Worm (Caenorhabditis elegans) whole organism, L4 larva: Measurements from ENCODE around the gene syx-2.
A peak's percentile ranks its signal among the peaks of the same experiment; 100 is the strongest.

Source experiments
- D1046.2 ChIP-seq: fragments of 200-800 bp; sonication (Bioruptor generic); IDR thresholded peaks from 2 replicates; pipeline ENCODE4 v1.3.6; 2022; ENCODE audit warnings: missing genetic modification characterization, missing compliant biosample characterization
- F10B5.3 ChIP-seq: sonication (generic microtip); optimal IDR thresholded peaks from 2 replicates; lab custom pipeline; 2016; ENCODE audit warnings: mild to moderate bottlenecking, missing genetic modification characterization, missing compliant biosample characterization
- F26F4.8 ChIP-seq: fragments of 200-800 bp; sonication (Bioruptor generic); conservative IDR thresholded peaks from 2 replicates; pipeline ENCODE4 v1.3.6; 2022; ENCODE audit warnings: missing genetic modification characterization, missing compliant biosample characterization
- F37D6.2 ChIP-seq: sonication (generic microtip); optimal IDR thresholded peaks from 2 replicates; lab custom pipeline; 2016; ENCODE audit warnings: mild to moderate bottlenecking, missing genetic modification characterization, missing compliant biosample characterization
- ZK337.2 ChIP-seq: fragments of 200-800 bp; sonication (Bioruptor generic); IDR thresholded peaks from 2 replicates; pipeline ENCODE4 v1.3.6; 2022; ENCODE audit warnings: missing genetic modification reagents, missing genetic modification characterization, missing compliant biosample characterization
- aly-2 ChIP-seq: sonication (generic microtip); optimal IDR thresholded peaks from 2 replicates; lab custom pipeline; 2018; ENCODE audit warnings: missing biosample characterization, missing genetic modification characterization
- ama-1 ChIP-seq: fragments of 150-350 bp; optimal IDR thresholded peaks from 2 replicates; lab custom pipeline; 2014; ENCODE audit warnings: inconsistent platforms, mixed read lengths
- arid-1 ChIP-seq: fragments of 200-800 bp; sonication (Bioruptor generic); conservative IDR thresholded peaks from 2 replicates; pipeline ENCODE4 v1.3.6; 2022; ENCODE audit warnings: missing genetic modification reagents, missing genetic modification characterization, missing compliant biosample characterization
- attf-4 ChIP-seq: sonication (generic microtip); optimal IDR thresholded peaks from 3 replicates; lab custom pipeline; 2017; ENCODE audit warnings: missing biosample characterization, missing genetic modification characterization
- ceh-44 ChIP-seq: fragments of 200-800 bp; sonication (Bioruptor generic); IDR thresholded peaks from 2 replicates; pipeline ENCODE4 v1.3.6; 2022; ENCODE audit warnings: missing genetic modification reagents, missing genetic modification characterization, missing compliant biosample characterization
- ceh-62 ChIP-seq: sonication (generic microtip); optimal IDR thresholded peaks from 2 replicates; lab custom pipeline; 2017; ENCODE audit warnings: missing biosample characterization, missing genetic modification characterization
- cey-2 ChIP-seq: sonication (generic microtip); optimal IDR thresholded peaks from 3 replicates; lab custom pipeline; 2017; ENCODE audit warnings: missing genetic modification characterization, mild to moderate bottlenecking, missing compliant biosample characterization, antibody characterized with exemption, borderline replicate concordance; ENCODE audit not compliant: insufficient read depth
- ctbp-1 ChIP-seq: fragments of 200-800 bp; sonication (Bioruptor generic); IDR thresholded peaks from 2 replicates; pipeline ENCODE4 v1.3.6; 2022; ENCODE audit warnings: missing genetic modification reagents, missing genetic modification characterization, missing compliant biosample characterization
- daf-16 ChIP-seq, 3 experiments: sonication (generic microtip); optimal IDR thresholded peaks; 2 replicates each; lab custom pipeline; 2016 to 2017; ENCODE audit warnings: missing genetic modification characterization in 3 of 3, missing genetic modification reagents in 3 of 3, mild to moderate bottlenecking in 2 of 3, missing compliant biosample characterization in 2 of 3, missing biosample characterization in 1 of 3, moderate library complexity in 1 of 3
- dmd-6 ChIP-seq: fragments of 200-800 bp; sonication (Bioruptor generic); IDR thresholded peaks from 2 replicates; pipeline ENCODE4 v1.3.6; 2022; ENCODE audit warnings: missing genetic modification reagents, missing genetic modification characterization, missing compliant biosample characterization
- dpl-1 ChIP-seq: fragments of 150-350 bp; optimal IDR thresholded peaks from 2 replicates; lab custom pipeline; 2014; ENCODE audit warnings: missing biosample characterization, missing genetic modification reagents, missing genetic modification characterization
- duxl-1 ChIP-seq: sonication (generic microtip); optimal IDR thresholded peaks from 2 replicates; lab custom pipeline; 2016; ENCODE audit warnings: mild to moderate bottlenecking, missing genetic modification characterization, moderate library complexity, missing compliant biosample characterization; ENCODE audit not compliant: poor library complexity
- fos-1 ChIP-seq: fragments of 150-350 bp; optimal IDR thresholded peaks from 2 replicates; lab custom pipeline; 2014; ENCODE audit warnings: missing biosample characterization, missing genetic modification characterization
- gei-8 ChIP-seq: fragments of 200-800 bp; sonication (Bioruptor generic); optimal IDR thresholded peaks from 2 replicates; lab custom pipeline; 2018; ENCODE audit warnings: mild to moderate bottlenecking, missing genetic modification characterization, missing compliant biosample characterization
- hlh-30 ChIP-seq: sonication (generic microtip); optimal IDR thresholded peaks from 2 replicates; lab custom pipeline; 2017; ENCODE audit warnings: antibody characterized with exemption, mild to moderate bottlenecking, missing genetic modification characterization, missing compliant biosample characterization; ENCODE audit not compliant: insufficient read depth
- hmg-1.1 ChIP-seq: fragments of 200-800 bp; sonication (Bioruptor generic); IDR thresholded peaks from 2 replicates; pipeline ENCODE4 v1.3.6; 2022; ENCODE audit warnings: missing genetic modification reagents, missing genetic modification characterization, missing compliant biosample characterization
- lin-39 ChIP-seq: fragments of 150-350 bp; optimal IDR thresholded peaks from 2 replicates; lab custom pipeline; 2014; ENCODE audit warnings: missing biosample characterization, missing genetic modification reagents, missing genetic modification characterization
- madf-5 ChIP-seq, 2 experiments: fragments of 200-800 bp; sonication (Bioruptor generic); IDR thresholded peaks; 2 replicates each; pipeline ENCODE4 v1.3.6; 2022; ENCODE audit warnings: missing compliant biosample characterization in 2 of 2, missing genetic modification characterization in 2 of 2
- madf-9 ChIP-seq: fragments of 200-800 bp; sonication (Bioruptor generic); conservative IDR thresholded peaks from 2 replicates; pipeline ENCODE4 v1.3.6; 2022; ENCODE audit warnings: missing genetic modification reagents, missing genetic modification characterization, missing compliant biosample characterization
- mep-1 ChIP-seq: fragments of 150-350 bp; sonication (generic microtip); optimal IDR thresholded peaks from 3 replicates; lab custom pipeline; 2014; ENCODE audit warnings: missing biosample characterization, missing genetic modification characterization
- nhr-10 ChIP-seq: fragments of 150-350 bp; optimal IDR thresholded peaks from 2 replicates; lab custom pipeline; 2014; ENCODE audit warnings: missing biosample characterization, missing genetic modification characterization
- nhr-102 ChIP-seq: sonication (generic microtip); optimal IDR thresholded peaks from 2 replicates; lab custom pipeline; 2016; ENCODE audit warnings: mild to moderate bottlenecking, missing genetic modification characterization, moderate library complexity, missing compliant biosample characterization
- nhr-11 ChIP-seq: fragments of 150-350 bp; optimal IDR thresholded peaks from 2 replicates; lab custom pipeline; 2014; ENCODE audit warnings: missing biosample characterization, missing genetic modification characterization
- nhr-237 ChIP-seq: sonication (generic microtip); optimal IDR thresholded peaks from 2 replicates; lab custom pipeline; 2017; ENCODE audit warnings: missing biosample characterization, missing genetic modification characterization
- nhr-25 ChIP-seq: sonication (generic microtip); optimal IDR thresholded peaks from 2 replicates; lab custom pipeline; 2017; ENCODE audit warnings: missing genetic modification characterization, mild to moderate bottlenecking, missing compliant biosample characterization, antibody characterized with exemption, moderate library complexity, borderline replicate concordance; ENCODE audit not compliant: insufficient read depth
- nhr-41 ChIP-seq: fragments of 200-800 bp; sonication (Bioruptor generic); IDR thresholded peaks from 2 replicates; pipeline ENCODE4 v1.3.6; 2022; ENCODE audit warnings: missing genetic modification reagents, missing genetic modification characterization, missing compliant biosample characterization
- nhr-42 ChIP-seq: fragments of 200-800 bp; sonication (Bioruptor generic); IDR thresholded peaks from 2 replicates; pipeline ENCODE4 v1.3.6; 2022; ENCODE audit warnings: missing genetic modification characterization, missing compliant biosample characterization
- php-3 ChIP-seq: fragments of 200-800 bp; sonication (Bioruptor generic); IDR thresholded peaks from 2 replicates; pipeline ENCODE4 v1.3.6; 2022; ENCODE audit warnings: missing genetic modification reagents, missing genetic modification characterization, missing compliant biosample characterization
- snpc-1.2 ChIP-seq: fragments of 200-800 bp; sonication (Bioruptor generic); IDR thresholded peaks from 2 replicates; pipeline ENCODE4 v1.3.6; 2022; ENCODE audit warnings: missing genetic modification reagents, missing genetic modification characterization, missing compliant biosample characterization
- spr-1 ChIP-seq: sonication (generic microtip); optimal IDR thresholded peaks from 2 replicates; lab custom pipeline; 2016; ENCODE audit warnings: mild to moderate bottlenecking, missing genetic modification characterization, missing compliant biosample characterization
- tag-97 ChIP-seq: fragments of 200-800 bp; sonication (Bioruptor generic); IDR thresholded peaks from 2 replicates; pipeline ENCODE4 v1.3.6; 2022; ENCODE audit warnings: missing genetic modification characterization, missing compliant biosample characterization
- unc-62 ChIP-seq, 3 experiments: fragments of 150-350 bp in 1 of 3; sonication (generic microtip); optimal IDR thresholded peaks in 2 of 3; peaks in 1 of 3; 1 replicate in 1 of 3; 2 replicates in 2 of 3; lab custom pipeline; 2014 to 2017; ENCODE audit warnings: missing biosample characterization in 3 of 3, missing genetic modification characterization in 3 of 3, missing genetic modification reagents in 3 of 3, missing genotype in 1 of 3

The syx-2 gene

DNA sequence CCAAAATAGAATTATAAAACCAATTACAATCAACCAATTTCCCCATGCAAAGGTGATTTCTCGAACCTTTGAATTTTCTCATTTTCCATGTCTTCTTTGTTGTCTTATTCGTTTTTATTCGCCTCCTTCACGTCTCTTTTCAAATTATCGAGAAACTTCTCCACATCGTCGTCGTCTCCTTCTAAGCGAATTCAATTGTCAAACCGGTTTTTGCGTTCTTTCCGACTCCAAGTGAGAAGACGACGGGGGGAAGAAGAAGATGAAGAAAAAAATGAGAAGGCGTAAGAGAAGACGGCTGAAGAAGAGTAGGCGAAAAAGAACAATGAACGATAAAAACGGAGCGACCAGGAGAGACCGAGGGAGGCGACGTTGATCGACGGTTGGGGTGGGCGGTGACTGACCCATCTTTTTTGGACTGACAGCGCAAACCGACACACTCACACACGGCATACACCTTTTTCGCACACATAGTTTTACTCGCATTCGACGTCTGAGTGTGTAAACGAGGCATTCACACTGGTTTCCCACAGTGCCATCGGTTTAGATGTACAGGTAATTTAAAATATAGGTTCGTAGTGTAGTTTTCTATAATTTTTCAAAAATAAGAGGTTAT is 39.5 kb upstream of the syx-2 start (continued):
- TF ChIP-seq tag-97 (GFP tag; lab: Robert Waterston, UW) (no peak), spr-1 (no peak), nhr-11 (tag; lab: Kevin White, UChicago) (no peak), nhr-41 (GFP tag; lab: Robert Waterston, UW) (no peak), nhr-237 (tag; lab: Kevin White, UChicago) (no peak), gei-8 (GFP tag; lab: Kevin White, UChicago) (peak; percentile 10), hlh-30 (tag; lab: Kevin White, UChicago) (peak; percentile 35), ctbp-1 (GFP tag; lab: Robert Waterston, UW) (0 out of 2 replicates have a peak, but pooled peaks have one; percentile 44), hmg-1.1 (GFP tag; lab: Robert Waterston, UW) (0 out of 2 replicates have a peak, but pooled peaks have one; percentile 34), arid-1 (GFP tag; lab: Robert Waterston, UW) (no peak), F26F4.8 (GFP tag; lab: Robert Waterston, UW) (no peak), madf-9 (no peak), nhr-42 (GFP tag; lab: Robert Waterston, UW) (no peak), unc-62 (GFP tag; optimal IDR thresholded peaks at IDR 0.05 in 1 of 2; lab: Kevin White, UChicago) (peak in 1 of 2 experiments; percentile 95), unc-62 (tag; optimal IDR thresholded peaks at IDR 0.05; lab: Kevin White, UChicago) (no peak), ama-1 (lab: Kevin White, UChicago) (peak; percentile 9), lin-39 (tag; lab: Kevin White, UChicago) (no peak), madf-5 (GFP tag; IDR thresholded peaks at IDR 0.05; lab: Robert Waterston, UW) (no peak), cey-2 (tag; lab: Kevin White, UChicago) (no peak), snpc-1.2 (GFP tag; lab: Robert Waterston, UW) (no peak), duxl-1 (no peak), ZK337.2 (GFP tag; lab: Robert Waterston, UW) (no peak), dmd-6 (GFP tag; lab: Robert Waterston, UW) (peak; percentile 25; the same call in 1 of the 2 replicates), dpl-1 (peak; percentile 29), fos-1 (tag; lab: Kevin White, UChicago) (no peak), nhr-10 (peak; percentile 9), ceh-44 (GFP tag; lab: Robert Waterston, UW) (no peak), D1046.2 (GFP tag; lab: Robert Waterston, UW) (no peak), nhr-102 (tag; lab: Kevin White, UChicago) (peak; percentile 5), daf-16 (GFP tag; optimal IDR thresholded peaks at IDR 0.05; lab: Kevin White, UChicago) (no peak), daf-16 (tag; optimal IDR thresholded peaks at IDR 0.05; lab: Kevin White, UChicago) (no peak), aly-2 (tag; lab: Kevin White, UChicago) (no peak), ceh-62 (no peak)

DNA sequence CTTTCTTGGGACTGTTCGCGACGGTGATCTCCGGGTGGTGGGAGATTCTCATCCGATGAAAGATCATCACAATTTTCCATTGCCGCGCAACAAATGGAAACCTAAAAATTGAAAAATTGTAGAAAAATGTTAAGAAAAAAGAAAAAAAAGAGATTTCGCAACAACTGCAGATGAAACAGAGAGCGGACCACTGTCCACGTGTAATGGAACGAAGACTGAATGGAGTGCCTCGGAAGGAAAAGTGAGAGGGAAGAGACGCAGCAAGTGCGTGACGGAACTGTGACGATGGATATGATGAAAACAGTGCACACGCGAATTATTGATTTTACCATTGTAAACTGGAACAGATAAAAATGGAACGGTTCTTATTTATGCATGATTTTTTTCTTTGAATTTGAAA is 33.9 kb upstream of the syx-2 start, which contains the start of gene meg-2:
Gene meg-2, minus strand, starts transcription at position 101 of the 400 bp plus-strand sequence.
- TF ChIP-seq attf-4 (tag; lab: Kevin White, UChicago) (no peak), nhr-237 (tag; lab: Kevin White, UChicago) (no peak), mep-1 (no peak), F10B5.3 (tag; lab: Kevin White, UChicago) (no peak), F37D6.2 (no peak), tag-97 (GFP tag; lab: Robert Waterston, UW) (no peak), php-3 (GFP tag; lab: Robert Waterston, UW) (no peak), nhr-25 (tag; lab: Kevin White, UChicago) (no peak), madf-9 (no peak), nhr-42 (GFP tag; lab: Robert Waterston, UW) (no peak)
